Worm (Caenorhabditis elegans): Measurements from ENCODE around the gene F55C9.14.

- TF ChIP-seq nhr-11 (tag; optimal IDR thresholded peaks at IDR 0.05) (no peak), ama-1 (optimal IDR thresholded peaks at IDR 0.05) (no peak)
These were observed 41.7 kb upstream of the F55C9.14 start, which contains the start of gene F21D9.3 for ce11 chrV:19257653-19258052.
